Worm (Caenorhabditis elegans): ENCODE measurements around the gene his-35.
A peak's percentile ranks its signal among the peaks of the same experiment; 100 is the strongest.

- TF ChIP-seq fkh-10 (GFP tag; optimal IDR thresholded peaks at IDR 0.05) (no peak), elt-2 (tag; optimal IDR thresholded peaks at IDR 0.05) (no peak), tbx-7 (tag; optimal IDR thresholded peaks at IDR 0.05) (no peak), ama-1 (optimal IDR thresholded peaks at IDR 0.05) (no peak), nhr-11 (tag; optimal IDR thresholded peaks at IDR 0.05) (no peak), che-1 (tag; optimal IDR thresholded peaks at IDR 0.05) (no peak), unc-42 (tag; optimal IDR thresholded peaks at IDR 0.05) (peak; percentile 88), T23F11.4 (GFP tag; optimal IDR thresholded peaks at IDR 0.05) (no peak), tbx-2 (tag; optimal IDR thresholded peaks at IDR 0.05) (no peak), dmd-4 (tag; optimal IDR thresholded peaks at IDR 0.05; ENCODE audit: borderline replicate concordance) (no peak), nfya-1 (tag; optimal IDR thresholded peaks at IDR 0.05) (no peak), ceh-31 (tag; optimal IDR thresholded peaks at IDR 0.05) (peak; percentile 22), ceh-34 (tag; optimal IDR thresholded peaks at IDR 0.05) (no peak)
These were observed 5.2 kb upstream of the his-35 start, which contains the start of gene ehbp-1 for ce11 chrV:9550313-9550712.
